Fruit fly (Drosophila melanogaster): ENCODE results near the gene CG18764.

CG18764 gene

dm6 chr3R:11661712-11662111 is 35.0 kb downstream of the CG18764 start (continued):
- peak; percentile 57 for TF ChIP-seq CG12219 (GFP tag; optimal IDR thresholded peaks at IDR 0.05)
- peak; percentile 50; the same call in 1 of the 3 replicates for TF ChIP-seq so (GFP tag; IDR thresholded peaks at IDR 0.05)
- peak; percentile 51 for TF ChIP-seq Asciz (GFP tag; optimal IDR thresholded peaks at IDR 0.05)
- TF ChIP-seq CG13296 (GFP tag; optimal IDR thresholded peaks at IDR 0.05), result peak; percentile 51
- TF ChIP-seq CG6765 (GFP tag; optimal IDR thresholded peaks at IDR 0.05), result no peak
- TF ChIP-seq CG4360 (GFP tag; IDR thresholded peaks at IDR 0.05), result no peak
- 0 out of 2 replicates have a peak, but pooled peaks have one; percentile 21 for TF ChIP-seq ssp (GFP tag; IDR thresholded peaks at IDR 0.05)
- peak; percentile 40 for TF ChIP-seq Sox100B (GFP tag; optimal IDR thresholded peaks at IDR 0.05)
- no peak for TF ChIP-seq CG1832 (GFP tag; optimal IDR thresholded peaks at IDR 0.05)
- peak in 1 of 2 experiments; percentile 21 for TF ChIP-seq chif (GFP tag; optimal IDR thresholded peaks at IDR 0.05)
- peak; percentile 60 for TF ChIP-seq grau (tag; optimal IDR thresholded peaks at IDR 0.05)
- TF ChIP-seq gem (tag; optimal IDR thresholded peaks at IDR 0.05), result peak; percentile 67
- 0 out of 3 replicates have a peak, but pooled peaks have one; percentile 4 for TF ChIP-seq sr (GFP tag; IDR thresholded peaks at IDR 0.05)
- TF ChIP-seq tin (GFP tag; optimal IDR thresholded peaks at IDR 0.05), result peak; percentile 2
- no peak for TF ChIP-seq CG11696 (GFP tag; IDR thresholded peaks at IDR 0.05)
- TF ChIP-seq CG9727 (GFP tag; optimal IDR thresholded peaks at IDR 0.05), result peak; percentile 8
- peak; percentile 25 for TF ChIP-seq Meics (GFP tag; optimal IDR thresholded peaks at IDR 0.05)
- peak; percentile 83 for TF ChIP-seq CG15269 (tag; optimal IDR thresholded peaks at IDR 0.05)
- peak; percentile 41 for TF ChIP-seq sisA (GFP tag; IDR thresholded peaks at IDR 0.05)
- no peak for TF ChIP-seq lbe (GFP tag; optimal IDR thresholded peaks at IDR 0.05)
- peak; percentile 73 for TF ChIP-seq Drgx (GFP tag; IDR thresholded peaks at IDR 0.05)
- TF ChIP-seq sqz (GFP tag; optimal IDR thresholded peaks at IDR 0.05), result peak; percentile 3

dm6 chr3R:11662617-11663016 is 35.9 kb downstream of the CG18764 start:
- TF ChIP-seq Adf1 (GFP tag; IDR thresholded peaks at IDR 0.05), result no peak
- no peak for TF ChIP-seq CG31441 (GFP tag; IDR thresholded peaks at IDR 0.05)
- TF ChIP-seq ems (GFP tag; optimal IDR thresholded peaks at IDR 0.05), result no peak
- TF ChIP-seq kah (GFP tag; optimal IDR thresholded peaks at IDR 0.05), result no peak
- TF ChIP-seq chm (GFP tag; IDR thresholded peaks at IDR 0.05), result no peak
- TF ChIP-seq CG1529 (GFP tag; optimal IDR thresholded peaks at IDR 0.05), result no peak
- TF ChIP-seq CG6272 (GFP tag; IDR thresholded peaks at IDR 0.05), result no peak
- peak in 1 of 2 experiments; percentile 4 for TF ChIP-seq chif (GFP tag; optimal IDR thresholded peaks at IDR 0.05)
- TF ChIP-seq kay (GFP tag; optimal IDR thresholded peaks at IDR 0.05), result no peak
- no peak for TF ChIP-seq CG13624 (GFP tag; optimal IDR thresholded peaks at IDR 0.05)
- TF ChIP-seq CG3281 (GFP tag; optimal IDR thresholded peaks at IDR 0.05), result no peak
- no peak for TF ChIP-seq CG8765 (GFP tag; IDR thresholded peaks at IDR 0.05)
- no peak for TF ChIP-seq vvl (GFP tag; IDR thresholded peaks at IDR 0.05)
- TF ChIP-seq bbx (GFP tag; IDR thresholded peaks at IDR 0.05; ENCODE audit: partially characterized antibody), result no peak
- no peak for TF ChIP-seq CG14965 (GFP tag; optimal IDR thresholded peaks at IDR 0.05; ENCODE audit: borderline replicate concordance)
- no peak for TF ChIP-seq wor (GFP tag; IDR thresholded peaks at IDR 0.05)
- no peak for TF ChIP-seq CG17568 (GFP tag; optimal IDR thresholded peaks at IDR 0.05)
- no peak for TF ChIP-seq jing (GFP tag; optimal IDR thresholded peaks at IDR 0.05)
- no peak for TF ChIP-seq dan (GFP tag; IDR thresholded peaks at IDR 0.05)
- TF ChIP-seq Sry-δ (GFP tag; optimal IDR thresholded peaks at IDR 0.05), result no peak
- TF ChIP-seq bigmax (GFP tag; optimal IDR thresholded peaks at IDR 0.05), result no peak
- no peak for TF ChIP-seq tgo (GFP tag; IDR thresholded peaks at IDR 0.05)
- no peak for TF ChIP-seq CG17802 (tag; optimal IDR thresholded peaks at IDR 0.05)
- TF ChIP-seq grau (tag; optimal IDR thresholded peaks at IDR 0.05), result no peak
- no peak for TF ChIP-seq crc (GFP tag; optimal IDR thresholded peaks at IDR 0.05)
- TF ChIP-seq CG4404 (GFP tag; IDR thresholded peaks at IDR 0.05), result no peak
- no peak for TF ChIP-seq Nf-YC (tag; optimal IDR thresholded peaks at IDR 0.05)
- TF ChIP-seq trh (GFP tag; optimal IDR thresholded peaks at IDR 0.05), result no peak
- no peak for TF ChIP-seq D19B (GFP tag; optimal IDR thresholded peaks at IDR 0.05)
- peak; percentile 16 for TF ChIP-seq ATbp (GFP tag; optimal IDR thresholded peaks at IDR 0.05)
- no peak for TF ChIP-seq CG12769 (tag; optimal IDR thresholded peaks at IDR 0.05)
- peak; percentile 4 for TF ChIP-seq CG10979 (tag; optimal IDR thresholded peaks at IDR 0.05)
